Fruit fly (Drosophila melanogaster) whole organism, embryonic: Measurements from ENCODE around the gene CG15773.

Experiments used
- Abd-B ChIP-seq: fragments of 200-800 bp; sonication (Bioruptor generic); optimal IDR thresholded peaks from 2 replicates; lab custom pipeline; 2018; ENCODE audit warnings: missing biosample characterization, mild to moderate bottlenecking, missing genetic modification characterization, moderate library complexity
- Adf1 ChIP-seq: fragments of 200-800 bp; sonication (Bioruptor generic); IDR thresholded peaks from 2 replicates; pipeline ENCODE4 v1.3.6; 2022; ENCODE audit warnings: missing biosample characterization, missing genetic modification characterization
- BEAF-32 ChIP-seq: fragments of 200-800 bp; sonication (Bioruptor generic); optimal IDR thresholded peaks from 3 replicates; lab custom pipeline; 2017; ENCODE audit warnings: missing biosample characterization, missing genetic modification characterization, mild to moderate bottlenecking, moderate library complexity, missing genetic modification reagents
- Bdp1 ChIP-seq: fragments of 200-800 bp; sonication (Bioruptor generic); optimal IDR thresholded peaks from 3 replicates; lab custom pipeline; 2016; ENCODE audit warnings: missing biosample characterization, missing genetic modification characterization
- CG10321 ChIP-seq: fragments of 200-800 bp; sonication (Bioruptor generic); IDR thresholded peaks from 2 replicates; pipeline ENCODE4 v1.3.6; 2022; ENCODE audit warnings: missing biosample characterization, missing genetic modification characterization
- CG10462 ChIP-seq: fragments of 200-800 bp; sonication (Bioruptor generic); optimal IDR thresholded peaks from 2 replicates; lab custom pipeline; 2016; ENCODE audit warnings: missing biosample characterization, missing genetic modification characterization
- CG10654 ChIP-seq: fragments of 200-800 bp; sonication (Bioruptor generic); optimal IDR thresholded peaks from 2 replicates; lab custom pipeline; 2016; ENCODE audit warnings: missing biosample characterization, missing genetic modification characterization
- CG10959 ChIP-seq: fragments of 200-800 bp; sonication (Bioruptor generic); IDR thresholded peaks from 2 replicates; pipeline ENCODE4 v1.3.6; 2022; ENCODE audit warnings: missing biosample characterization, missing genetic modification characterization
- CG11504 ChIP-seq: fragments of 200-800 bp; sonication (Bioruptor generic); optimal IDR thresholded peaks from 3 replicates; lab custom pipeline; 2019; ENCODE audit warnings: missing biosample characterization, mild to moderate bottlenecking, missing genetic modification characterization, moderate library complexity
- CG11695 ChIP-seq: fragments of 200-800 bp; sonication (Bioruptor generic); IDR thresholded peaks from 3 replicates; pipeline ENCODE4 v1.3.6; 2022; ENCODE audit warnings: missing biosample characterization, missing genetic modification characterization
- CG11723 ChIP-seq: fragments of 200-800 bp; sonication (Bioruptor generic); optimal IDR thresholded peaks from 2 replicates; lab custom pipeline; 2017; ENCODE audit warnings: missing biosample characterization, mild to moderate bottlenecking, missing genetic modification characterization
- CG12391 ChIP-seq: fragments of 200-800 bp; sonication (Bioruptor generic); optimal IDR thresholded peaks from 3 replicates; lab custom pipeline; 2018; ENCODE audit warnings: missing biosample characterization, mild to moderate bottlenecking, missing genetic modification characterization, moderate library complexity
- CG12659 ChIP-seq: fragments of 200-800 bp; sonication (Bioruptor generic); optimal IDR thresholded peaks from 3 replicates; lab custom pipeline; 2017; ENCODE audit warnings: mild to moderate bottlenecking, missing biosample characterization, missing genetic modification reagents, missing genetic modification characterization
- CG14667 ChIP-seq: fragments of 200-800 bp; sonication (Bioruptor generic); IDR thresholded peaks from 2 replicates; pipeline ENCODE4 v1.3.6; 2022; ENCODE audit warnings: missing biosample characterization, missing genetic modification characterization
- CG15011 ChIP-seq: fragments of 200-800 bp; sonication (Bioruptor generic); optimal IDR thresholded peaks from 3 replicates; lab custom pipeline; 2018; ENCODE audit warnings: missing biosample characterization, mild to moderate bottlenecking, missing genetic modification characterization
- CG15601 ChIP-seq: fragments of 200-800 bp; sonication (Bioruptor generic); optimal IDR thresholded peaks from 3 replicates; lab custom pipeline; 2019; ENCODE audit warnings: missing biosample characterization, mild to moderate bottlenecking, missing genetic modification characterization, moderate library complexity
- CG1647 ChIP-seq: fragments of 200-800 bp; sonication (Bioruptor generic); optimal IDR thresholded peaks from 3 replicates; lab custom pipeline; 2016; ENCODE audit warnings: missing biosample characterization, missing genetic modification characterization
- CG17359 ChIP-seq: fragments of 200-800 bp; sonication (Bioruptor generic); optimal IDR thresholded peaks from 3 replicates; lab custom pipeline; 2018; ENCODE audit warnings: missing biosample characterization, mild to moderate bottlenecking, missing genetic modification characterization, moderate library complexity
- CG1792 ChIP-seq: fragments of 200-800 bp; sonication (Bioruptor generic); optimal IDR thresholded peaks from 2 replicates; lab custom pipeline; 2016; ENCODE audit warnings: missing biosample characterization, missing genetic modification characterization
- CG31441 ChIP-seq: fragments of 200-800 bp; sonication (Bioruptor generic); IDR thresholded peaks from 2 replicates; pipeline ENCODE4 v1.3.6; 2022; ENCODE audit warnings: missing biosample characterization, missing genetic modification characterization
- CG4617 ChIP-seq: fragments of 200-800 bp; sonication (Bioruptor generic); optimal IDR thresholded peaks from 3 replicates; lab custom pipeline; 2016; ENCODE audit warnings: missing biosample characterization, missing genetic modification characterization, borderline replicate concordance
- CG6272 ChIP-seq: fragments of 200-800 bp; sonication (Bioruptor generic); IDR thresholded peaks from 2 replicates; pipeline ENCODE4 v1.3.6; 2022; ENCODE audit warnings: missing biosample characterization, missing genetic modification characterization
- CG8388 ChIP-seq: fragments of 200-800 bp; sonication (Bioruptor generic); optimal IDR thresholded peaks from 2 replicates; lab custom pipeline; 2019; ENCODE audit warnings: missing biosample characterization, mild to moderate bottlenecking, missing genetic modification characterization, moderate library complexity
- Fer3 ChIP-seq: fragments of 200-800 bp; sonication (Bioruptor generic); optimal IDR thresholded peaks from 2 replicates; lab custom pipeline; 2018; ENCODE audit warnings: missing biosample characterization, mild to moderate bottlenecking, missing genetic modification characterization, moderate library complexity
- H15 ChIP-seq: fragments of 200-800 bp; sonication (Bioruptor generic); IDR thresholded peaks from 3 replicates; pipeline ENCODE4 v1.3.6; 2022; ENCODE audit warnings: missing biosample characterization, missing genetic modification characterization
- HmgZ ChIP-seq: fragments of 200-800 bp; sonication (Bioruptor generic); optimal IDR thresholded peaks from 2 replicates; lab custom pipeline; 2018; ENCODE audit warnings: missing biosample characterization, mild to moderate bottlenecking, missing genetic modification characterization
- Mes4 ChIP-seq: fragments of 200-800 bp; sonication (Bioruptor generic); optimal IDR thresholded peaks from 2 replicates; lab custom pipeline; 2016; ENCODE audit warnings: missing biosample characterization, missing genetic modification characterization
- Nf-YC ChIP-seq: fragments of 200-800 bp; optimal IDR thresholded peaks from 3 replicates; lab custom pipeline; 2019; ENCODE audit warnings: missing biosample characterization, mild to moderate bottlenecking, missing genetic modification characterization, moderate library complexity
- Oaz ChIP-seq: fragments of 200-800 bp; sonication (Bioruptor generic); IDR thresholded peaks from 2 replicates; pipeline ENCODE4 v1.3.6; 2022; ENCODE audit warnings: missing biosample characterization, missing genetic modification characterization
- Opbp ChIP-seq: fragments of 200-800 bp; sonication (Bioruptor generic); IDR thresholded peaks from 3 replicates; pipeline ENCODE4 v1.3.6; 2022; ENCODE audit warnings: missing biosample characterization, missing genetic modification characterization; ENCODE audit not compliant: partially characterized antibody
- Pdp1 ChIP-seq, 2 experiments: fragments of 200-800 bp; sonication (Bioruptor generic); optimal IDR thresholded peaks; 3 replicates each; lab custom pipeline; 2016; ENCODE audit warnings: missing biosample characterization in 2 of 2, missing genetic modification characterization in 2 of 2, mild to moderate bottlenecking in 1 of 2, moderate library complexity in 1 of 2
- Ptx1 ChIP-seq: fragments of 200-800 bp; sonication (Bioruptor generic); IDR thresholded peaks from 2 replicates; pipeline ENCODE4 v1.3.6; 2022; ENCODE audit warnings: missing biosample characterization, missing genetic modification characterization
- Sin3A ChIP-seq: fragments of >200 bp; optimal IDR thresholded peaks from 2 replicates; lab custom pipeline; 2018
- Sox102F ChIP-seq: fragments of 200-800 bp; sonication (Bioruptor generic); optimal IDR thresholded peaks from 2 replicates; lab custom pipeline; 2018; ENCODE audit warnings: missing biosample characterization, mild to moderate bottlenecking, missing genetic modification characterization, moderate library complexity
- cato ChIP-seq: fragments of 200-800 bp; sonication (Bioruptor generic); optimal IDR thresholded peaks from 2 replicates; lab custom pipeline; 2016; ENCODE audit warnings: missing biosample characterization, missing genetic modification characterization, borderline replicate concordance
- cg ChIP-seq: fragments of 200-800 bp; sonication (Bioruptor generic); optimal IDR thresholded peaks from 3 replicates; lab custom pipeline; 2019; ENCODE audit warnings: missing biosample characterization, mild to moderate bottlenecking, missing genetic modification characterization, moderate library complexity
- dan ChIP-seq: fragments of 200-800 bp; sonication (Bioruptor generic); IDR thresholded peaks from 2 replicates; pipeline ENCODE4 v1.3.6; 2022; ENCODE audit warnings: missing biosample characterization, missing genetic modification characterization
- dm ChIP-seq: fragments of 200-800 bp; sonication (Bioruptor generic); optimal IDR thresholded peaks from 3 replicates; lab custom pipeline; 2016; ENCODE audit warnings: missing biosample characterization, missing genetic modification characterization
- esg ChIP-seq: fragments of 200-800 bp; sonication (Bioruptor generic); conservative IDR thresholded peaks from 2 replicates; pipeline ENCODE4 v1.3.6; 2022; ENCODE audit warnings: missing biosample characterization, missing genetic modification characterization
- insv ChIP-seq, 2 experiments: fragments of 200-800 bp; sonication (Bioruptor generic); optimal IDR thresholded peaks; 3 replicates each; lab custom pipeline; 2016 to 2018; ENCODE audit warnings: missing biosample characterization in 2 of 2, missing genetic modification characterization in 2 of 2
- jumu ChIP-seq: fragments of 200-800 bp; sonication (Bioruptor generic); optimal IDR thresholded peaks from 3 replicates; lab custom pipeline; 2016; ENCODE audit warnings: missing biosample characterization, missing genetic modification characterization
- lola ChIP-seq, 3 experiments: fragments of >200 bp in 2 of 3; fragments of 200-800 bp in 1 of 3; sonication (Bioruptor generic) in 1 of 3; optimal IDR thresholded peaks; 2 replicates each; lab custom pipeline; 2017 to 2019; ENCODE audit warnings: missing biosample characterization in 3 of 3, missing genetic modification characterization in 3 of 3, mild to moderate bottlenecking in 1 of 3, moderate library complexity in 1 of 3
- maf-S ChIP-seq: fragments of 200-800 bp; sonication (Bioruptor generic); optimal IDR thresholded peaks from 2 replicates; lab custom pipeline; 2016; ENCODE audit warnings: missing biosample characterization, missing genetic modification characterization
- nau ChIP-seq: fragments of 200-800 bp; sonication (Bioruptor generic); optimal IDR thresholded peaks from 3 replicates; lab custom pipeline; 2017; ENCODE audit warnings: missing biosample characterization, mild to moderate bottlenecking, missing genetic modification characterization, missing genetic modification reagents
- nerfin-2 ChIP-seq: fragments of 200-800 bp; sonication (Bioruptor generic); IDR thresholded peaks from 2 replicates; pipeline ENCODE4 v1.3.6; 2022; ENCODE audit warnings: missing biosample characterization, missing genetic modification characterization; ENCODE audit not compliant: partially characterized antibody
- phol ChIP-seq: fragments of 200-800 bp; sonication (Bioruptor generic); optimal IDR thresholded peaks from 3 replicates; lab custom pipeline; 2018; ENCODE audit warnings: missing biosample characterization, mild to moderate bottlenecking, missing genetic modification characterization, moderate library complexity
- wek ChIP-seq: fragments of 200-800 bp; sonication (Bioruptor generic); optimal IDR thresholded peaks from 3 replicates; lab custom pipeline; 2018; ENCODE audit warnings: missing biosample characterization, mild to moderate bottlenecking, missing genetic modification characterization, moderate library complexity
- zf30C ChIP-seq: fragments of 200-800 bp; sonication (Bioruptor generic); optimal IDR thresholded peaks from 3 replicates; lab custom pipeline; 2018; ENCODE audit warnings: missing biosample characterization, mild to moderate bottlenecking, missing genetic modification characterization
- zfh1 ChIP-seq: fragments of 200-800 bp; sonication (Bioruptor generic); IDR thresholded peaks from 3 replicates; pipeline ENCODE4 v1.3.6; 2022; ENCODE audit warnings: missing biosample characterization, missing genetic modification characterization

The CG15773 gene

dm6 chrX:5696436-5697022 lies 36.0 kb upstream of the CG15773 start (continued):
- TF ChIP-seq nerfin-2 (GFP tag; lab: Robert Waterston, UW) (no peak), zfh1 (GFP tag; lab: Robert Waterston, UW) (peak; percentile 98), Nf-YC (tag; lab: Kevin White, UChicago) (peak; percentile 64), dan (peak; percentile 94), CG6272 (GFP tag; lab: Robert Waterston, UW) (peak; percentile 89), CG11504 (peak; percentile 93), CG15601 (peak; percentile 88), CG31441 (GFP tag; lab: Robert Waterston, UW) (peak; percentile 94), CG12391 (tag; lab: Kevin White, UChicago) (peak; percentile 92), CG17359 (tag; lab: Kevin White, UChicago) (peak; percentile 95), wek (peak; percentile 88), Ptx1 (GFP tag; lab: Robert Waterston, UW) (peak; percentile 96), Mes4 (peak; percentile 98), CG14667 (peak; percentile 93), CG8388 (GFP tag; lab: Kevin White, UChicago) (peak; percentile 86), BEAF-32 (no peak), CG1792 (peak; percentile 97), Sox102F (peak; percentile 95), Pdp1 (GFP tag; optimal IDR thresholded peaks at IDR 0.05; lab: Kevin White, UChicago) (peak; percentile 97 to 98), HmgZ (tag; lab: Kevin White, UChicago) (peak; percentile 86), Oaz (GFP tag; lab: Robert Waterston, UW) (peak; percentile 90), Bdp1 (GFP tag; lab: Kevin White, UChicago) (peak; percentile 90), CG10462 (GFP tag; lab: Kevin White, UChicago) (peak; percentile 97), maf-S (GFP tag; lab: Kevin White, UChicago) (peak; percentile 97), cg (GFP tag; lab: Kevin White, UChicago) (peak; percentile 82), Fer3 (tag; lab: Kevin White, UChicago) (peak; percentile 90), CG11723 (GFP tag; lab: Kevin White, UChicago) (peak; percentile 94), CG10654 (GFP tag; lab: Kevin White, UChicago) (peak; percentile 97), cato (peak; percentile 92), H15 (GFP tag; lab: Robert Waterston, UW) (peak; percentile 97), CG10959 (peak; percentile 96), Sin3A (lab: Kevin White, UChicago) (no peak), CG10321 (GFP tag; lab: Robert Waterston, UW) (peak; percentile 76), lola (GFP tag; optimal IDR thresholded peaks at IDR 0.05; lab: Kevin White, UChicago) (peak in 2 of 3 experiments; percentile 3 to 92), CG15011 (GFP tag; lab: Kevin White, UChicago) (peak; percentile 84), nau (peak; percentile 84), CG12659 (GFP tag; lab: Kevin White, UChicago) (peak; percentile 96), Abd-B (GFP tag; lab: Kevin White, UChicago) (peak; percentile 91), dm (peak; percentile 96), zf30C (GFP tag; lab: Kevin White, UChicago) (peak; percentile 98), esg (GFP tag; lab: Robert Waterston, UW) (peak; percentile 95), jumu (peak; percentile 99), CG11695 (peak; percentile 93), phol (tag; lab: Kevin White, UChicago) (peak; percentile 95), Opbp (GFP tag; lab: Robert Waterston, UW) (no peak), CG4617 (GFP tag; lab: Kevin White, UChicago) (peak; percentile 98), Adf1 (GFP tag; lab: Robert Waterston, UW) (peak; percentile 88), insv (GFP tag; optimal IDR thresholded peaks at IDR 0.05; lab: Kevin White, UChicago) (peak; percentile 50 to 69), CG1647 (GFP tag; lab: Kevin White, UChicago) (peak; percentile 97)
